Fruit fly (Drosophila melanogaster): Measurements from ENCODE around the gene pira.

Gene pira

dm6 chrX:12739047-12739446 is 24.4 kb downstream of the pira start (continued):
- TF ChIP-seq CG7368 (GFP tag; optimal IDR thresholded peaks at IDR 0.05) (no peak), CG8632 (GFP tag; optimal IDR thresholded peaks at IDR 0.05) (no peak), topi (GFP tag; optimal IDR thresholded peaks at IDR 0.05) (no peak), CG6792 (GFP tag; optimal IDR thresholded peaks at IDR 0.05) (no peak), ss (GFP tag; optimal IDR thresholded peaks at IDR 0.05) (peak in 1 of 2 experiments; percentile 43), CG3032 (tag; optimal IDR thresholded peaks at IDR 0.05) (no peak), spab (GFP tag; optimal IDR thresholded peaks at IDR 0.05) (no peak), svp (GFP tag) (peak; percentile 70), esn (GFP tag; optimal IDR thresholded peaks at IDR 0.05) (no peak), CG16779 (tag; optimal IDR thresholded peaks at IDR 0.05) (no peak), Ets21C (GFP tag; optimal IDR thresholded peaks at IDR 0.05) (no peak), CG34406 (GFP tag; optimal IDR thresholded peaks at IDR 0.05) (no peak)

- TF ChIP-seq fd85E (GFP tag; optimal IDR thresholded peaks at IDR 0.05) (no peak), dac (GFP tag; optimal IDR thresholded peaks at IDR 0.05) (peak; percentile 2), CG7368 (GFP tag; optimal IDR thresholded peaks at IDR 0.05) (no peak), cyc (GFP tag; optimal IDR thresholded peaks at IDR 0.05) (peak; percentile 28), dsx (GFP tag; optimal IDR thresholded peaks at IDR 0.05; ENCODE audit: poor library complexity, severe bottlenecking) (no peak), pdm3 (GFP tag; optimal IDR thresholded peaks at IDR 0.05) (peak; percentile 59), Sox14 (GFP tag; optimal IDR thresholded peaks at IDR 0.05) (no peak), salr (GFP tag; optimal IDR thresholded peaks at IDR 0.05) (peak in 1 of 2 experiments; percentile 30), CG16779 (tag; optimal IDR thresholded peaks at IDR 0.05) (no peak), Sox102F (GFP tag; optimal IDR thresholded peaks at IDR 0.05) (no peak), Eip93F (GFP tag; optimal IDR thresholded peaks at IDR 0.05) (no peak), CG4318 (GFP tag; optimal IDR thresholded peaks at IDR 0.05) (peak; percentile 61), CG9139 (GFP tag; optimal IDR thresholded peaks at IDR 0.05) (no peak), achi (GFP tag; optimal IDR thresholded peaks at IDR 0.05) (peak; percentile 65), CG8632 (GFP tag; optimal IDR thresholded peaks at IDR 0.05) (peak; percentile 68), Lpt (GFP tag; optimal IDR thresholded peaks at IDR 0.05) (peak; percentile 41), Hr38 (GFP tag; optimal IDR thresholded peaks at IDR 0.05) (no peak), Ets21C (GFP tag; optimal IDR thresholded peaks at IDR 0.05) (peak; percentile 7), CG3919 (GFP tag; optimal IDR thresholded peaks at IDR 0.05) (peak; percentile 44), CG8119 (GFP tag; IDR thresholded peaks at IDR 0.05) (peak; percentile 69), CG6792 (GFP tag; optimal IDR thresholded peaks at IDR 0.05) (peak; percentile 24), CG6276 (GFP tag; optimal IDR thresholded peaks at IDR 0.05) (peak; percentile 80), Sox15 (GFP tag; optimal IDR thresholded peaks at IDR 0.05) (peak; percentile 19), CG10631 (GFP tag; optimal IDR thresholded peaks at IDR 0.05) (peak; percentile 62), Hr4 (GFP tag; optimal IDR thresholded peaks at IDR 0.05) (peak; percentile 52), vri (GFP tag; optimal IDR thresholded peaks at IDR 0.05) (no peak), CG11762 (GFP tag; optimal IDR thresholded peaks at IDR 0.05; ENCODE audit: insufficient read depth) (peak; percentile 57), esn (GFP tag; optimal IDR thresholded peaks at IDR 0.05) (peak; percentile 69), CG6854 (GFP tag; optimal IDR thresholded peaks at IDR 0.05) (no peak), Ets96B (tag; optimal IDR thresholded peaks at IDR 0.05) (peak; percentile 30), CG1621 (tag; optimal IDR thresholded peaks at IDR 0.05) (no peak), Hr39 (GFP tag; optimal IDR thresholded peaks at IDR 0.05) (peak; percentile 53), Eip78C (GFP tag) (peak; percentile 91), CG3032 (tag; optimal IDR thresholded peaks at IDR 0.05) (peak; percentile 17), svp (GFP tag) (peak; percentile 54), Met (GFP tag; optimal IDR thresholded peaks at IDR 0.05) (peak; percentile 64), CG31627 (GFP tag; optimal IDR thresholded peaks at IDR 0.05) (peak; percentile 43), CG32006 (GFP tag; optimal IDR thresholded peaks at IDR 0.05) (peak; percentile 84), Eip75B (GFP tag; optimal IDR thresholded peaks at IDR 0.05) (peak; percentile 12), lz (GFP tag; optimal IDR thresholded peaks at IDR 0.05) (peak; percentile 64), Smox (GFP tag; optimal IDR thresholded peaks at IDR 0.05) (peak; percentile 56), CG6163 (GFP tag; IDR thresholded peaks at IDR 0.05) (no peak), CG10669 (GFP tag; optimal IDR thresholded peaks at IDR 0.05) (no peak), net (GFP tag; optimal IDR thresholded peaks at IDR 0.05) (peak; percentile 43)
Measured at dm6 chrX:12737735-12738390, 25.5 kb downstream of the pira start.

Data from whole organism, prepupa.